Fruit fly (Drosophila melanogaster): ENCODE results near the gene IscU.

DNA sequence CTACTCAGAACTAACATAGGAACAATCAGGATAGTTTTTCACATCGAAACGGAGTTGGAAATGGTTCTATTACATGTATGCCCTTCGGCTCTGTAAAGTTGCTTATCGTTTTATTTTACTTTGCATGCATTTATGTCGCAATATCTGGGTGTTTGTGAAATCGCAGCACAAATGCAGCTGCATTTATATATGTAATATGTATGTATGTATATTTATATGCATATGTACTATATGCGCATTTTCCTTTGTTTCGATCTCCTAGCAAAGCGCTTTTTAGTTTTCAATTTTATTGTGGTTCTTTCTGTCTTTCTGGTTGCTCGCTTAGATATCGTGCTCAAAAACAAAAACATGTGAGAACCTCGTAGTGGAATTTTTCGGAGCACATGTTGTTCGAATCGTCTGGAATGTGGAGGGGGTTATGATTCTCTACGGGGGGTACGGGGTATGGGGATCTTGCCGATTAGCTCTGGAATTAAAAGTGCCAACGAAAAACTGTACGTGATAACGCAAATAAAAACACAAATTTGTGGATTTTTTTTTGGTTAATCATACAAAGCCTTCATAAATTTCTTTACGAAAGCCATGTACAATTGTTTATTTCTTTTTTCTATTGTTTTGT is 9.8 kb downstream of the IscU start:
- TF ChIP-seq Dll (optimal IDR thresholded peaks at IDR 0.05) (no peak), psq (optimal IDR thresholded peaks at IDR 0.05) (no peak), pan (optimal IDR thresholded peaks at IDR 0.05) (no peak), usp (GFP tag; optimal IDR thresholded peaks at IDR 0.05) (no peak), CG8478 (optimal IDR thresholded peaks at IDR 0.05) (no peak), EcR (GFP tag; optimal IDR thresholded peaks at IDR 0.05) (no peak)

All from whole organism.